Worm (Caenorhabditis elegans): ENCODE data around the gene srz-10.
A peak's percentile ranks its signal among the peaks of the same experiment; 100 is the strongest.
"Not testable (repeated sequence)": the region's sequence is repeated elsewhere in the genome, so short reads cannot be mapped to it uniquely, and the experiment has no call there.

Gene srz-10

ce11 chrV:15267405-15267804, 41.5 kb downstream of the srz-10 start, which contains the start of gene T10H4.13:
TSS of gene T10H4.13 (minus strand) at chrV:15267505.
- TF ChIP-seq zag-1 (tag; optimal IDR thresholded peaks at IDR 0.05) (no peak), ztf-11 (tag; optimal IDR thresholded peaks at IDR 0.05) (no peak), nhr-77 (tag; optimal IDR thresholded peaks at IDR 0.05) (no peak), skn-1 (tag; optimal IDR thresholded peaks at IDR 0.05) (no peak), nhr-76 (tag; optimal IDR thresholded peaks at IDR 0.05) (no peak), pag-3 (tag; optimal IDR thresholded peaks at IDR 0.05; ENCODE audit: borderline replicate concordance, insufficient read depth) (no peak), lir-3 (tag; optimal IDR thresholded peaks at IDR 0.05; ENCODE audit: poor library complexity) (no peak), egl-13 (tag; optimal IDR thresholded peaks at IDR 0.05) (no peak), ceh-88 (GFP tag; IDR thresholded peaks at IDR 0.05) (no peak), pax-3 (tag; optimal IDR thresholded peaks at IDR 0.05) (no peak), hlh-4 (tag; optimal IDR thresholded peaks at IDR 0.05) (no peak), dsc-1 (tag; optimal IDR thresholded peaks at IDR 0.05) (no peak), ztf-4 (tag; optimal IDR thresholded peaks at IDR 0.05) (no peak), irx-1 (tag; optimal IDR thresholded peaks at IDR 0.05) (no peak), dpl-1 (GFP tag; optimal IDR thresholded peaks at IDR 0.05) (no peak), nhr-84 (tag; optimal IDR thresholded peaks at IDR 0.05) (no peak), fos-1 (tag; optimal IDR thresholded peaks at IDR 0.05) (no peak), nhr-12 (tag; optimal IDR thresholded peaks at IDR 0.05) (no peak), grh-1 (GFP tag; IDR thresholded peaks at IDR 0.05) (no peak)

ce11 chrV:15265814-15266213, 43.1 kb downstream of the srz-10 start, which contains the start of gene M01B2.13:
TSS of gene M01B2.13 (minus strand) at chrV:15265914.
- TF ChIP-seq mab-9 (GFP tag; IDR thresholded peaks at IDR 0.05) (no peak), sptf-1 (tag; optimal IDR thresholded peaks at IDR 0.05) (no peak), nhr-237 (tag; optimal IDR thresholded peaks at IDR 0.05) (no peak), nhr-76 (tag; optimal IDR thresholded peaks at IDR 0.05) (no peak), nhr-71 (tag; optimal IDR thresholded peaks at IDR 0.05) (no peak), fos-1 (tag; optimal IDR thresholded peaks at IDR 0.05) (no peak), mdl-1 (tag; optimal IDR thresholded peaks at IDR 0.05) (no peak), ces-1 (GFP tag; optimal IDR thresholded peaks at IDR 0.05) (no peak), nhr-77 (tag; optimal IDR thresholded peaks at IDR 0.05) (no peak), dsc-1 (tag; optimal IDR thresholded peaks at IDR 0.05) (no peak), fkh-8 (tag; optimal IDR thresholded peaks at IDR 0.05) (no peak), nhr-47 (tag; optimal IDR thresholded peaks at IDR 0.05) (no peak), efl-3 (GFP tag; optimal IDR thresholded peaks at IDR 0.05) (no peak), elt-2 (tag; optimal IDR thresholded peaks at IDR 0.05) (no peak), nhr-85 (tag) (no peak)

ce11 chrV:15264131-15264530, 44.8 kb downstream of the srz-10 start, which contains the start of gene M01B2.12:
TSS of gene M01B2.12 (minus strand) at chrV:15264231.
- no peak for TF ChIP-seq sox-4 (tag; optimal IDR thresholded peaks at IDR 0.05)
- no peak for TF ChIP-seq nhr-71 (tag; optimal IDR thresholded peaks at IDR 0.05)
- TF ChIP-seq swsn-7 (tag; optimal IDR thresholded peaks at IDR 0.05) = no peak
- no peak for TF ChIP-seq lin-15B (tag; optimal IDR thresholded peaks at IDR 0.05)
- TF ChIP-seq grh-1 (GFP tag; IDR thresholded peaks at IDR 0.05) = no peak

- TF ChIP-seq Y116A8C.19 (tag; optimal IDR thresholded peaks at IDR 0.05; ENCODE audit: borderline replicate concordance); snu-23 (GFP tag; optimal IDR thresholded peaks at IDR 0.05); lin-15B (tag; optimal IDR thresholded peaks at IDR 0.05): not testable (repeated sequence)
Measured at ce11 chrV:15262336-15262735, 46.6 kb downstream of the srz-10 start, which contains the start of gene M01B2.10. TSS of gene M01B2.10 (minus strand) at chrV:15262436.

- no peak for TF ChIP-seq lin-35 (GFP tag; optimal IDR thresholded peaks at IDR 0.05)
- peak; percentile 0 for TF ChIP-seq dsc-1 (tag; optimal IDR thresholded peaks at IDR 0.05)
Measured at ce11 chrV:15259904-15260303, 49.0 kb downstream of the srz-10 start, which contains the start of gene M01B2.8. TSS of gene M01B2.8 (plus strand) at chrV:15260204.

Data from whole organism, L1 larva.